Fruit fly (Drosophila melanogaster): ENCODE results near the gene CG33769.

DNA sequence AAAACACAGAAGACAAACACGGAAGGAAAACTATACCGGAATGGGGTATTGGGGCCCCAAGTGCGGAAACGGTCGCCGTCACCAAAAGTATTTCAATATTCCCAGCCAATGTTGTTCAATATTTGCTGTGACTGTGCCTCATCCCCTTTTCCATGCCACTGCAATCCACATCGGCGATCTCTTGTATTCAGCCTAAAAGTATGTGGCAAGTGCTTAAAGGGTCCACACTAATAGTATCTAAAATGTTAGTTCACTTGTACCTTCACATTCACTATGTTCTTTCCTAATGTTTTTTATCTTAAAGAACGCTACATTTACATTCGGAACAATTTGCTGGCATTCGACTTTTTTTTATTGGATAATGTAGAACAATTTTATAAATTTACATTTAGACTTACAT, 33.2 kb downstream of the CG33769 start:
- no peak for TF ChIP-seq gl (tag; optimal IDR thresholded peaks at IDR 0.05)
- TF ChIP-seq CG12605 (GFP tag; IDR thresholded peaks at IDR 0.05) = no peak
- TF ChIP-seq CG8159 (tag; optimal IDR thresholded peaks at IDR 0.05) = no peak
- no peak for TF ChIP-seq CG9948 (tag; optimal IDR thresholded peaks at IDR 0.05)
- no peak for TF ChIP-seq CG17806 (tag; optimal IDR thresholded peaks at IDR 0.05)
- no peak for TF ChIP-seq CG10348 (GFP tag; IDR thresholded peaks at IDR 0.05)
- no peak for TF ChIP-seq CG14655 (GFP tag; optimal IDR thresholded peaks at IDR 0.05)
- TF ChIP-seq CG34367 (tag; optimal IDR thresholded peaks at IDR 0.05) = no peak
- TF ChIP-seq CG13204 (GFP tag; optimal IDR thresholded peaks at IDR 0.05) = no peak
- TF ChIP-seq EcR (GFP tag; optimal IDR thresholded peaks at IDR 0.05) = no peak
- TF ChIP-seq CG15710 (tag; optimal IDR thresholded peaks at IDR 0.05) = no peak
- TF ChIP-seq CG8301 (tag; optimal IDR thresholded peaks at IDR 0.05) = no peak
- no peak for TF ChIP-seq Pif1A (GFP tag; optimal IDR thresholded peaks at IDR 0.05)
- no peak for TF ChIP-seq Snoo (tag; optimal IDR thresholded peaks at IDR 0.05)

Data from whole organism, pupa.